Fruit fly (Drosophila melanogaster) whole organism, embryonic: Measurements from ENCODE around the gene ps.

Experiments used
- Doc3 ChIP-seq: fragments of 200-800 bp; sonication (Bioruptor generic); IDR thresholded peaks from 3 replicates; pipeline ENCODE4 v1.3.6; 2022; ENCODE audit warnings: missing biosample characterization, missing genetic modification characterization; ENCODE audit not compliant: partially characterized antibody
- Gsc ChIP-seq: fragments of 200-800 bp; sonication (Bioruptor generic); IDR thresholded peaks from 2 replicates; pipeline ENCODE4 v1.3.6; 2022; ENCODE audit warnings: missing biosample characterization, missing genetic modification characterization

DNA sequence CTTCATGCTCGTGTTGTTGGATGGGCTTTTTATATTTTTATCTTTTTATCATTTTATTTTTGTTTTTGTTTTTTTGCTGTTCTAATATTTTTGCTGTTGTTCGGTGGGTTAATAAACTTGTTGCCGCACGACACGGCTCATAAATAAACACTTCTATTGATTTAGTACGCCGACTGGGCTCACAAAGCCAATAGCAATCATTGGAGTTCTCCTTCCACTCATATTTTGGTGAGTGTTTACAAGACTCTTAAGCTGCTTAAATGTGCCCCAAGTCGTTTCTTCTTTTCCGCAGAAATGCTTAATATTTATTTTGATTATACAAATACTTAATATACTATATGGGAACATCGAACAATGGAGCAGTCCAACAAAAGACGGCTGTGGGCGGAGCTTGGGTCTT lies 27.5 kb upstream of the ps start:
- no peak for TF ChIP-seq Gsc (GFP tag; lab: Robert Waterston, UW)
- no peak for TF ChIP-seq Doc3
